Fruit fly (Drosophila melanogaster) whole organism, embryonic: Measurements from ENCODE around the gene Ifrd1.

ENCODE experiments used
- ATbp ChIP-seq: fragments of 200-800 bp; sonication (Bioruptor generic); optimal IDR thresholded peaks from 2 replicates; lab custom pipeline; 2017; ENCODE audit warnings: missing biosample characterization, mild to moderate bottlenecking, missing genetic modification characterization, missing genetic modification reagents
- Atf3 ChIP-seq: fragments of 200-800 bp; sonication (Bioruptor generic); optimal IDR thresholded peaks from 3 replicates; lab custom pipeline; 2016; ENCODE audit warnings: missing biosample characterization, missing genetic modification characterization
- CG10543 ChIP-seq: fragments of 200-800 bp; sonication (Bioruptor generic); optimal IDR thresholded peaks from 3 replicates; lab custom pipeline; 2017; ENCODE audit warnings: missing biosample characterization, mild to moderate bottlenecking, missing genetic modification characterization, moderate library complexity
- CG11456 ChIP-seq: fragments of 200-800 bp; sonication (Bioruptor generic); IDR thresholded peaks from 3 replicates; pipeline ENCODE4 v1.3.6; 2022; ENCODE audit warnings: missing biosample characterization, missing genetic modification characterization
- CG12071 ChIP-seq: fragments of 200-800 bp; sonication (Bioruptor generic); optimal IDR thresholded peaks from 3 replicates; lab custom pipeline; 2018; ENCODE audit warnings: missing biosample characterization, mild to moderate bottlenecking, missing genetic modification characterization
- CG12155 ChIP-seq: fragments of 200-800 bp; sonication (Bioruptor generic); optimal IDR thresholded peaks from 3 replicates; lab custom pipeline; 2016; ENCODE audit warnings: missing biosample characterization, missing genetic modification characterization
- CG12659 ChIP-seq: fragments of 200-800 bp; sonication (Bioruptor generic); optimal IDR thresholded peaks from 3 replicates; lab custom pipeline; 2017; ENCODE audit warnings: mild to moderate bottlenecking, missing biosample characterization, missing genetic modification reagents, missing genetic modification characterization
- CG14667 ChIP-seq: fragments of 200-800 bp; sonication (Bioruptor generic); IDR thresholded peaks from 2 replicates; pipeline ENCODE4 v1.3.6; 2022; ENCODE audit warnings: missing biosample characterization, missing genetic modification characterization
- CG15073 ChIP-seq: fragments of 200-800 bp; sonication (Bioruptor generic); optimal IDR thresholded peaks from 2 replicates; lab custom pipeline; 2016; ENCODE audit warnings: missing biosample characterization, missing genetic modification characterization
- CG17359 ChIP-seq: fragments of 200-800 bp; sonication (Bioruptor generic); optimal IDR thresholded peaks from 3 replicates; lab custom pipeline; 2018; ENCODE audit warnings: missing biosample characterization, mild to moderate bottlenecking, missing genetic modification characterization, moderate library complexity
- CG17361 ChIP-seq: fragments of 200-800 bp; sonication (Bioruptor generic); IDR thresholded peaks from 3 replicates; pipeline ENCODE4 v1.3.6; 2022; ENCODE audit warnings: missing biosample characterization, missing genetic modification characterization
- CG2116 ChIP-seq: fragments of 200-800 bp; sonication (Bioruptor generic); optimal IDR thresholded peaks from 3 replicates; lab custom pipeline; 2018; ENCODE audit warnings: missing biosample characterization, mild to moderate bottlenecking, missing genetic modification characterization
- CG2202 ChIP-seq: fragments of 200-800 bp; sonication (Bioruptor generic); optimal IDR thresholded peaks from 2 replicates; lab custom pipeline; 2018; ENCODE audit warnings: missing biosample characterization, mild to moderate bottlenecking, missing genetic modification characterization
- CG2712 ChIP-seq: fragments of 200-800 bp; optimal IDR thresholded peaks from 3 replicates; lab custom pipeline; 2019; ENCODE audit warnings: missing biosample characterization, mild to moderate bottlenecking, missing genetic modification characterization, moderate library complexity
- CG31441 ChIP-seq: fragments of 200-800 bp; sonication (Bioruptor generic); IDR thresholded peaks from 2 replicates; pipeline ENCODE4 v1.3.6; 2022; ENCODE audit warnings: missing biosample characterization, missing genetic modification characterization
- CG32532 ChIP-seq: fragments of 200-800 bp; sonication (Bioruptor generic); IDR thresholded peaks from 2 replicates; pipeline ENCODE4 v1.3.6; 2022; ENCODE audit warnings: missing biosample characterization, missing genetic modification characterization
- CG34422 ChIP-seq: fragments of 200-800 bp; sonication (Bioruptor generic); IDR thresholded peaks from 3 replicates; pipeline ENCODE4 v1.3.6; 2022; ENCODE audit warnings: missing biosample characterization, missing genetic modification characterization
- CG5180 ChIP-seq: fragments of 200-800 bp; sonication (Bioruptor generic); optimal IDR thresholded peaks from 3 replicates; lab custom pipeline; 2017; ENCODE audit warnings: missing biosample characterization, missing genetic modification characterization, mild to moderate bottlenecking, moderate library complexity, missing genetic modification reagents
- CG6854 ChIP-seq: fragments of 200-800 bp; sonication (Bioruptor generic); optimal IDR thresholded peaks from 3 replicates; lab custom pipeline; 2017; ENCODE audit warnings: missing biosample characterization, mild to moderate bottlenecking, missing genetic modification characterization
- CG7745 ChIP-seq: fragments of 200-800 bp; sonication (Bioruptor generic); optimal IDR thresholded peaks from 2 replicates; lab custom pipeline; 2018; ENCODE audit warnings: missing biosample characterization, mild to moderate bottlenecking, missing genetic modification characterization, moderate library complexity
- CG7839 ChIP-seq: fragments of 200-800 bp; sonication (Bioruptor generic); optimal IDR thresholded peaks from 3 replicates; lab custom pipeline; 2018; ENCODE audit warnings: missing biosample characterization, mild to moderate bottlenecking, missing genetic modification characterization, moderate library complexity
- CG7987 ChIP-seq: fragments of 200-800 bp; sonication (Bioruptor generic); optimal IDR thresholded peaks from 2 replicates; lab custom pipeline; 2018; ENCODE audit warnings: missing biosample characterization, mild to moderate bottlenecking, missing genetic modification characterization, moderate library complexity
- CG8478 ChIP-seq: fragments of >200 bp; optimal IDR thresholded peaks from 2 replicates; lab custom pipeline; 2018
- CG8765 ChIP-seq: fragments of 200-800 bp; sonication (Bioruptor generic); IDR thresholded peaks from 2 replicates; pipeline ENCODE4 v1.3.6; 2022; ENCODE audit warnings: missing biosample characterization, missing genetic modification characterization
- CG9609 ChIP-seq: fragments of 200-800 bp; sonication (Bioruptor generic); optimal IDR thresholded peaks from 3 replicates; lab custom pipeline; 2016; ENCODE audit warnings: missing biosample characterization, missing genetic modification characterization
- CG9876 ChIP-seq: fragments of 200-800 bp; sonication (Bioruptor generic); optimal IDR thresholded peaks from 2 replicates; lab custom pipeline; 2016; ENCODE audit warnings: missing biosample characterization, missing genetic modification characterization
- CkIIα-i1 ChIP-seq: fragments of 200-800 bp; sonication (Bioruptor generic); IDR thresholded peaks from 2 replicates; pipeline ENCODE4 v1.3.6; 2022; ENCODE audit warnings: missing biosample characterization, missing genetic modification characterization
- Dbx ChIP-seq: fragments of 200-800 bp; sonication (Bioruptor generic); IDR thresholded peaks from 3 replicates; pipeline ENCODE4 v1.3.6; 2022; ENCODE audit warnings: missing biosample characterization, missing genetic modification characterization
- Deaf1 ChIP-seq: fragments of 200-800 bp; optimal IDR thresholded peaks from 3 replicates; lab custom pipeline; 2019; ENCODE audit warnings: missing biosample characterization, mild to moderate bottlenecking, missing genetic modification characterization, moderate library complexity
- E2f2 ChIP-seq: fragments of 200-800 bp; sonication (Bioruptor generic); IDR thresholded peaks from 2 replicates; pipeline ENCODE4 v1.3.6; 2022; ENCODE audit warnings: missing biosample characterization, missing genetic modification characterization
- Fer2 ChIP-seq: fragments of 200-800 bp; sonication (Bioruptor generic); optimal IDR thresholded peaks from 2 replicates; lab custom pipeline; 2018; ENCODE audit warnings: missing biosample characterization, mild to moderate bottlenecking, missing genetic modification characterization, moderate library complexity
- Opbp ChIP-seq: fragments of 200-800 bp; sonication (Bioruptor generic); IDR thresholded peaks from 3 replicates; pipeline ENCODE4 v1.3.6; 2022; ENCODE audit warnings: missing biosample characterization, missing genetic modification characterization; ENCODE audit not compliant: partially characterized antibody
- Ssrp ChIP-seq: fragments of 200-800 bp; sonication (Bioruptor generic); optimal IDR thresholded peaks from 2 replicates; lab custom pipeline; 2018; ENCODE audit warnings: missing biosample characterization, mild to moderate bottlenecking, missing genetic modification characterization, moderate library complexity
- Usf ChIP-seq: fragments of 200-800 bp; sonication (Bioruptor generic); optimal IDR thresholded peaks from 2 replicates; lab custom pipeline; 2017; ENCODE audit warnings: missing genotype, missing biosample characterization, missing genetic modification characterization
- Xbp1 ChIP-seq: fragments of 200-800 bp; sonication (Bioruptor generic); optimal IDR thresholded peaks from 3 replicates; lab custom pipeline; 2016; ENCODE audit warnings: missing biosample characterization, mild to moderate bottlenecking, missing genetic modification characterization
- bab2 ChIP-seq: fragments of 200-800 bp; sonication (Bioruptor generic); optimal IDR thresholded peaks from 2 replicates; lab custom pipeline; 2016; ENCODE audit warnings: missing biosample characterization, missing genetic modification characterization
- caup ChIP-seq: fragments of 200-800 bp; sonication (Bioruptor generic); optimal IDR thresholded peaks from 3 replicates; lab custom pipeline; 2017; ENCODE audit warnings: missing biosample characterization, mild to moderate bottlenecking, missing genetic modification characterization, moderate library complexity; ENCODE audit not compliant: severe bottlenecking
- cg ChIP-seq: fragments of 200-800 bp; sonication (Bioruptor generic); optimal IDR thresholded peaks from 3 replicates; lab custom pipeline; 2019; ENCODE audit warnings: missing biosample characterization, mild to moderate bottlenecking, missing genetic modification characterization, moderate library complexity
- crp ChIP-seq, 2 experiments: fragments of 200-800 bp; sonication (Bioruptor generic); optimal IDR thresholded peaks; 2 replicates in 1 of 2; 3 replicates in 1 of 2; lab custom pipeline; 2017; ENCODE audit warnings: missing biosample characterization in 2 of 2, missing genetic modification characterization in 2 of 2, mild to moderate bottlenecking in 1 of 2, moderate library complexity in 1 of 2
- cwo ChIP-seq: fragments of 200-800 bp; sonication (Bioruptor generic); optimal IDR thresholded peaks from 3 replicates; lab custom pipeline; 2017; ENCODE audit warnings: missing biosample characterization, missing genetic modification characterization, mild to moderate bottlenecking, moderate library complexity, missing genetic modification reagents
- hkb ChIP-seq, 2 experiments: fragments of 200-800 bp in 1 of 2; fragments of >200 bp in 1 of 2; sonication (Bioruptor generic) in 1 of 2; IDR thresholded peaks in 1 of 2; optimal IDR thresholded peaks in 1 of 2; 2 replicates each; pipeline versions ENCODE4 v1.3.6 to Lab custom; 2017 to 2022; ENCODE audit warnings: missing biosample characterization in 1 of 2, missing genetic modification characterization in 1 of 2
- lola ChIP-seq, 3 experiments: fragments of >200 bp in 2 of 3; fragments of 200-800 bp in 1 of 3; sonication (Bioruptor generic) in 1 of 3; optimal IDR thresholded peaks; 2 replicates each; lab custom pipeline; 2017 to 2019; ENCODE audit warnings: missing biosample characterization in 3 of 3, missing genetic modification characterization in 3 of 3, mild to moderate bottlenecking in 1 of 3, moderate library complexity in 1 of 3
- luna ChIP-seq: fragments of 200-800 bp; sonication (Bioruptor generic); optimal IDR thresholded peaks from 2 replicates; lab custom pipeline; 2016; ENCODE audit warnings: missing biosample characterization, missing genetic modification characterization
- onecut ChIP-seq: fragments of 200-800 bp; sonication (Bioruptor generic); IDR thresholded peaks from 2 replicates; pipeline ENCODE4 v1.3.6; 2022; ENCODE audit warnings: missing biosample characterization, missing genetic modification characterization
- seq ChIP-seq: fragments of 200-800 bp; sonication (Bioruptor generic); IDR thresholded peaks from 2 replicates; pipeline ENCODE4 v1.3.6; 2022; ENCODE audit warnings: missing biosample characterization, missing genetic modification characterization
- shn ChIP-seq: fragments of 200-800 bp; sonication (Bioruptor generic); optimal IDR thresholded peaks from 3 replicates; lab custom pipeline; 2016; ENCODE audit warnings: missing biosample characterization, missing genetic modification characterization
- slou ChIP-seq: fragments of 200-800 bp; sonication (Bioruptor generic); optimal IDR thresholded peaks from 3 replicates; lab custom pipeline; 2016; ENCODE audit warnings: missing biosample characterization, missing genetic modification characterization
- sug ChIP-seq: fragments of 200-800 bp; optimal IDR thresholded peaks from 2 replicates; lab custom pipeline; 2019; ENCODE audit warnings: missing biosample characterization, mild to moderate bottlenecking, missing genetic modification characterization, moderate library complexity
- yki ChIP-seq: fragments of >200 bp; optimal IDR thresholded peaks from 3 replicates; lab custom pipeline; 2018

Ifrd1 gene

dm6 chr2L:2872309-2872932 is 1.9 kb downstream of the Ifrd1 start (continued):
- TF ChIP-seq cg (GFP tag; lab: Kevin White, UChicago) (peak; percentile 44), E2f2 (GFP tag; lab: Robert Waterston, UW) (0 out of 2 replicates have a peak, but pooled peaks have one; percentile 9), CG14667 (peak; percentile 20; the same call in 1 of the 2 replicates), seq (GFP tag; lab: Robert Waterston, UW) (peak; percentile 46; the same call in 1 of the 2 replicates), CG34422 (peak; percentile 38; the same call in 1 of the 3 replicates), CG15073 (no peak), CG17361 (peak; percentile 34; the same call in 1 of the 3 replicates), CG6854 (GFP tag; lab: Kevin White, UChicago) (no peak), Dbx (GFP tag; lab: Robert Waterston, UW) (peak; percentile 26; the same call in 1 of the 3 replicates), CG2202 (tag; lab: Kevin White, UChicago) (no peak), luna (GFP tag; lab: Kevin White, UChicago) (no peak), Deaf1 (peak; percentile 26), lola (GFP tag; optimal IDR thresholded peaks at IDR 0.05; lab: Kevin White, UChicago) (no peak), CG11456 (GFP tag; lab: Robert Waterston, UW) (peak; percentile 55; the same call in 1 of the 3 replicates), CkIIα-i1 (no peak), CG7839 (tag; lab: Kevin White, UChicago) (peak; percentile 72), cwo (peak; percentile 71), caup (GFP tag; lab: Kevin White, UChicago) (peak; percentile 57), CG17359 (tag; lab: Kevin White, UChicago) (peak; percentile 49), Xbp1 (GFP tag; lab: Kevin White, UChicago) (peak; percentile 18), CG7745 (tag; lab: Kevin White, UChicago) (no peak), Ssrp (peak; percentile 16), CG5180 (GFP tag; lab: Kevin White, UChicago) (no peak), CG9609 (GFP tag; lab: Kevin White, UChicago) (no peak), CG12071 (GFP tag; lab: Kevin White, UChicago) (peak; percentile 36), CG32532 (peak; percentile 16; the same call in 1 of the 2 replicates), slou (GFP tag; lab: Kevin White, UChicago) (no peak), sug (tag; lab: Kevin White, UChicago) (peak; percentile 55), onecut (no peak), bab2 (GFP tag; lab: Kevin White, UChicago) (no peak), CG10543 (peak; percentile 29), CG7987 (peak; percentile 91), CG31441 (GFP tag; lab: Robert Waterston, UW) (peak; percentile 28; the same call in 1 of the 2 replicates), CG2712 (tag; lab: Kevin White, UChicago) (peak; percentile 29), CG12659 (peak; percentile 47), Fer2 (no peak), CG12155 (GFP tag; lab: Kevin White, UChicago) (no peak), yki (lab: Kevin White, UChicago) (no peak), CG2116 (GFP tag; lab: Kevin White, UChicago) (no peak), ATbp (GFP tag; lab: Kevin White, UChicago) (peak; percentile 50), shn (no peak), Atf3 (GFP tag; lab: Kevin White, UChicago) (no peak), CG9876 (GFP tag; lab: Kevin White, UChicago) (no peak), Usf (GFP tag; lab: Kevin White, UChicago) (no peak), Opbp (GFP tag; lab: Robert Waterston, UW) (no peak), CG8765 (GFP tag; lab: Robert Waterston, UW) (no peak), crp (GFP tag; optimal IDR thresholded peaks at IDR 0.05; lab: Kevin White, UChicago) (peak in 1 of 2 experiments; percentile 34), hkb (optimal IDR thresholded peaks at IDR 0.05; lab: Kevin White, UChicago) (no peak), hkb (GFP tag; IDR thresholded peaks at IDR 0.05; lab: Robert Waterston, UW) (peak; percentile 42; the same call in 1 of the 2 replicates), CG8478 (lab: Kevin White, UChicago) (no peak)
